Fruit fly (Drosophila melanogaster) whole organism: ENCODE measurements around the gene AP-2sigma.

Experiments used
- CG8478 ChIP-seq: fragments of >200 bp; optimal IDR thresholded peaks from 2 replicates; lab custom pipeline; 2018; ENCODE audit warnings: inconsistent platforms
- Dll ChIP-seq: fragments of >200 bp; optimal IDR thresholded peaks from 2 replicates; lab custom pipeline; 2017
- psq ChIP-seq: fragments of >200 bp; optimal IDR thresholded peaks from 2 replicates; lab custom pipeline; 2017
- usp ChIP-seq: fragments of >200 bp; optimal IDR thresholded peaks from 2 replicates; lab custom pipeline; 2017; ENCODE audit warnings: missing biosample characterization, missing genetic modification characterization, mixed read lengths

DNA sequence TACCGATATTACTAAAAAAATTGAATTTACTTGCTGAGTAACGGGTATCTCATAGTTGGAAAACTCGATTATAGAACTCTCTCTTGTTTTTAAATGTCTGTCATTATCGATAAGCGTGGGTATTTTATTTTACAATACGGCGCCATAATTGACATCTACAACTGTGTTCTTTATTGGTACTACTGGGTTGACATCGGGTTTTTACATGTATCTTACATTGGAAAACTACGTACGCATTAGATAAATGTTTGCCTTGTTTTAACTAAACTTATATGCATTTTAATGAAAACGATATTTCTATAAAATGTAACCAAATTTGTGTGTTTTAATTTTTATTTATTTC is 25.8 kb upstream of the AP-2sigma start:
- TF ChIP-seq usp (GFP tag; lab: Kevin White, UChicago) (no peak), psq (lab: Kevin White, UChicago) (no peak), CG8478 (lab: Kevin White, UChicago) (no peak), Dll (lab: Kevin White, UChicago) (no peak)
